Fruit fly (Drosophila melanogaster) whole organism: ENCODE data around the gene CG6418.

Experiments used
- CG8478 ChIP-seq: fragments of >200 bp; optimal IDR thresholded peaks from 2 replicates; lab custom pipeline; 2018; ENCODE audit warnings: inconsistent platforms
- Dll ChIP-seq: fragments of >200 bp; optimal IDR thresholded peaks from 2 replicates; lab custom pipeline; 2017
- pan ChIP-seq: fragments of >200 bp; optimal IDR thresholded peaks from 2 replicates; lab custom pipeline; 2017
- psq ChIP-seq: fragments of >200 bp; optimal IDR thresholded peaks from 2 replicates; lab custom pipeline; 2017
- usp ChIP-seq: fragments of >200 bp; optimal IDR thresholded peaks from 2 replicates; lab custom pipeline; 2017; ENCODE audit warnings: missing biosample characterization, missing genetic modification characterization, mixed read lengths

dm6 chr3L:10867778-10868382 is 11.0 kb downstream of the CG6418 start:
- TF ChIP-seq Dll (lab: Kevin White, UChicago) (no peak), usp (GFP tag; lab: Kevin White, UChicago) (no peak), CG8478 (lab: Kevin White, UChicago) (no peak), pan (lab: Kevin White, UChicago) (no peak), psq (lab: Kevin White, UChicago) (no peak)
